Worm (Caenorhabditis elegans) whole organism, L3 larva: ENCODE results near the gene soc-2.

Experiments used
- aly-2 ChIP-seq: fragments of 150-350 bp; optimal IDR thresholded peaks from 2 replicates; lab custom pipeline; 2014; ENCODE audit warnings: missing biosample characterization, missing genetic modification characterization
- fos-1 ChIP-seq: fragments of 150-350 bp; optimal IDR thresholded peaks from 2 replicates; lab custom pipeline; 2014; ENCODE audit warnings: missing biosample characterization, missing genetic modification characterization
- nfya-1 ChIP-seq: sonication (generic microtip); optimal IDR thresholded peaks from 2 replicates; lab custom pipeline; 2017; ENCODE audit warnings: missing genetic modification characterization, mild to moderate bottlenecking, missing compliant biosample characterization, antibody characterized with exemption, moderate library complexity; ENCODE audit not compliant: insufficient read depth
- pha-4 ChIP-seq: fragments of 150-350 bp; optimal IDR thresholded peaks from 2 replicates; lab custom pipeline; 2014; ENCODE audit warnings: missing biosample characterization, missing genetic modification reagents, missing genetic modification characterization
- pqm-1 ChIP-seq: fragments of 150-350 bp; optimal IDR thresholded peaks from 2 replicates; lab custom pipeline; 2017; ENCODE audit warnings: missing biosample characterization, missing genetic modification characterization, inconsistent platforms

- TF ChIP-seq fos-1 (tag; lab: Kevin White, UChicago) (no peak), pqm-1 (tag; lab: Kevin White, UChicago) (no peak), aly-2 (tag; lab: Kevin White, UChicago) (no peak), nfya-1 (tag; lab: Kevin White, UChicago) (no peak), pha-4 (tag; lab: Kevin White, UChicago) (no peak)
Measured at ce11 chrIV:5085782-5086181, 66.5 kb downstream of the soc-2 start.
